Fruit fly (Drosophila melanogaster) whole organism, adult: ENCODE data around the gene Crys.

ENCODE experiments used
- CG11617 ChIP-seq: fragments of 200-800 bp; sonication (Bioruptor generic); optimal IDR thresholded peaks from 2 replicates; lab custom pipeline; 2017; ENCODE audit warnings: mild to moderate bottlenecking, missing biosample characterization, missing genetic modification reagents, missing genetic modification characterization
- CG1620 ChIP-seq: fragments of 200-800 bp; sonication (Bioruptor generic); optimal IDR thresholded peaks from 2 replicates; lab custom pipeline; 2016; ENCODE audit warnings: missing biosample characterization, missing genetic modification characterization
- CG33017 ChIP-seq: fragments of 200-800 bp; sonication (Bioruptor generic); optimal IDR thresholded peaks from 2 replicates; lab custom pipeline; 2018; ENCODE audit warnings: missing biosample characterization, mild to moderate bottlenecking, missing genetic modification characterization, moderate library complexity
- CG5204 ChIP-seq: fragments of 200-800 bp; sonication (Bioruptor generic); optimal IDR thresholded peaks from 2 replicates; lab custom pipeline; 2016; ENCODE audit warnings: missing biosample characterization, missing genetic modification characterization
- Clk ChIP-seq: fragments of 200-800 bp; sonication (Bioruptor generic); optimal IDR thresholded peaks from 2 replicates; lab custom pipeline; 2017; ENCODE audit warnings: missing biosample characterization, missing genetic modification characterization
- bab1 ChIP-seq: fragments of 200-800 bp; sonication (Bioruptor generic); optimal IDR thresholded peaks from 3 replicates; lab custom pipeline; 2019; ENCODE audit warnings: missing biosample characterization, mild to moderate bottlenecking, missing genetic modification characterization, moderate library complexity
- kay ChIP-seq: fragments of 200-800 bp; sonication (Bioruptor generic); peaks from one replicate; lab custom pipeline; 2016; ENCODE audit warnings: missing biosample characterization, missing genetic modification characterization, borderline replicate concordance
- ovo ChIP-seq: fragments of 200-800 bp; sonication (Bioruptor generic); optimal IDR thresholded peaks from 2 replicates; lab custom pipeline; 2016; ENCODE audit warnings: missing biosample characterization, missing genetic modification characterization
- toe ChIP-seq: fragments of 200-800 bp; sonication (Bioruptor generic); optimal IDR thresholded peaks from 2 replicates; lab custom pipeline; 2016; ENCODE audit warnings: missing biosample characterization, missing genetic modification characterization

- TF ChIP-seq kay = no peak
- no peak for TF ChIP-seq ovo (GFP tag; lab: Kevin White, UChicago)
- no peak for TF ChIP-seq CG1620 (GFP tag; lab: Kevin White, UChicago)
- peak; percentile 3 for TF ChIP-seq CG11617 (GFP tag; lab: Kevin White, UChicago)
- no peak for TF ChIP-seq bab1 (GFP tag; lab: Kevin White, UChicago)
- TF ChIP-seq toe (GFP tag; lab: Kevin White, UChicago) = no peak
- no peak for TF ChIP-seq Clk (GFP tag; lab: Kevin White, UChicago)
- no peak for TF ChIP-seq CG5204 (GFP tag; lab: Kevin White, UChicago)
- no peak for TF ChIP-seq CG33017
These were observed 46.6 kb downstream of the Crys start, which contains the start of gene escl for dm6 chr2L:11990458-11991065.
